Worm (Caenorhabditis elegans) whole organism, midembryonic: Measurements from ENCODE around the gene srg-21.
A peak's percentile ranks its signal among the peaks of the same experiment; 100 is the strongest.

Experiments used
- T22C8.4 ChIP-seq: fragments of 200-800 bp; sonication (Bioruptor generic); IDR thresholded peaks from 2 replicates; pipeline ENCODE4 v1.3.6; 2022; ENCODE audit warnings: missing genetic modification characterization, missing compliant biosample characterization
- ref-1 ChIP-seq: fragments of 200-800 bp; sonication (Bioruptor generic); conservative IDR thresholded peaks from 2 replicates; pipeline ENCODE4 v1.3.6; 2022; ENCODE audit warnings: missing genetic modification reagents, missing genetic modification characterization, missing compliant biosample characterization
- ztf-29 ChIP-seq: fragments of 200-800 bp; sonication (Bioruptor generic); IDR thresholded peaks from 2 replicates; pipeline ENCODE4 v1.3.6; 2022; ENCODE audit warnings: missing genetic modification reagents, missing genetic modification characterization, missing compliant biosample characterization

DNA sequence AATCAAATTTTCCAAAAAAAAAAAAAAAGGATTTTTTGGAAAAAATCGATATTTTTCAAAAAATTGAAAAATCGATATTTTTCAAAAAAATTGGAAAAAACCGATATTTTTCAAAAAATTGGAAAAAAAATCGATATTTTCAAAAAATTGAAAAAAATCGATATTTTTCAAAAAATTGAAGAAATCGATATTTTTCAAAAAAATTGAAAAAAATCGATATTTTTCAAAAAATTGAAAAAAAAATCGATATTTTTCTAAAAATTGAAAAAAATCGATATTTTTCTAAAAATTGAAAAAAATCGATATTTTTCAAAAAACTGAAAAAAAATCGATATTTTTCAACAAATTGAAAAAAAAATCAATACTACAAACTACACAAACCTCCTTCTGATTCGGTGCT, 27.2 kb downstream of the srg-21 start:
- peak; percentile 93 for TF ChIP-seq T22C8.4
- TF ChIP-seq ztf-29 (GFP tag; lab: Robert Waterston, UW), result no peak
- TF ChIP-seq ref-1 (GFP tag; lab: Robert Waterston, UW), result no peak
